Fruit fly (Drosophila melanogaster) whole organism, prepupa: ENCODE measurements around the gene Son.
A peak's percentile ranks its signal among the peaks of the same experiment; 100 is the strongest.

Experiments
- Blimp-1 ChIP-seq: fragments of 200-800 bp; sonication (Bioruptor generic); optimal IDR thresholded peaks from 3 replicates; lab custom pipeline; 2017; ENCODE audit warnings: missing biosample characterization, missing genetic modification characterization, mild to moderate bottlenecking, moderate library complexity, missing genetic modification reagents
- CG10669 ChIP-seq: fragments of 200-800 bp; sonication (Bioruptor generic); optimal IDR thresholded peaks from 3 replicates; lab custom pipeline; 2018; ENCODE audit warnings: missing biosample characterization, mild to moderate bottlenecking, missing genetic modification characterization, moderate library complexity
- CG11294 ChIP-seq: fragments of 200-800 bp; sonication (Bioruptor generic); IDR thresholded peaks from 2 replicates; pipeline ENCODE4 v1.3.6; 2022; ENCODE audit warnings: missing biosample characterization, missing genetic modification characterization
- CG15336 ChIP-seq: fragments of 200-800 bp; sonication (Bioruptor generic); IDR thresholded peaks from 2 replicates; pipeline ENCODE4 v1.3.6; 2022; ENCODE audit warnings: missing biosample characterization, missing genetic modification characterization
- CG1621 ChIP-seq: fragments of 200-800 bp; sonication (Bioruptor generic); optimal IDR thresholded peaks from 3 replicates; lab custom pipeline; 2018; ENCODE audit warnings: missing biosample characterization, mild to moderate bottlenecking, missing genetic modification characterization
- CG16779 ChIP-seq: fragments of 200-800 bp; sonication (Bioruptor generic); optimal IDR thresholded peaks from 3 replicates; lab custom pipeline; 2017; ENCODE audit warnings: missing biosample characterization, mild to moderate bottlenecking, missing genetic modification characterization
- CG3032 ChIP-seq: fragments of 200-800 bp; optimal IDR thresholded peaks from 2 replicates; lab custom pipeline; 2019; ENCODE audit warnings: missing biosample characterization, mild to moderate bottlenecking, missing genetic modification characterization, moderate library complexity
- CG31627 ChIP-seq: fragments of 200-800 bp; sonication (Bioruptor generic); optimal IDR thresholded peaks from 3 replicates; lab custom pipeline; 2016; ENCODE audit warnings: missing biosample characterization, missing genetic modification characterization
- CG32006 ChIP-seq: fragments of 200-800 bp; sonication (Bioruptor generic); optimal IDR thresholded peaks from 3 replicates; lab custom pipeline; 2017; ENCODE audit warnings: missing biosample characterization, mild to moderate bottlenecking, missing genetic modification characterization
- CG34406 ChIP-seq: fragments of 200-800 bp; sonication (Bioruptor generic); optimal IDR thresholded peaks from 3 replicates; lab custom pipeline; 2016; ENCODE audit warnings: missing biosample characterization, missing genetic modification characterization
- CG3919 ChIP-seq: fragments of 200-800 bp; sonication (Bioruptor generic); optimal IDR thresholded peaks from 3 replicates; lab custom pipeline; 2016; ENCODE audit warnings: missing biosample characterization, missing genetic modification characterization
- CG4318 ChIP-seq: fragments of 200-800 bp; sonication (Bioruptor generic); optimal IDR thresholded peaks from 3 replicates; lab custom pipeline; 2017; ENCODE audit warnings: missing biosample characterization, mild to moderate bottlenecking, missing genetic modification characterization
- CG6163 ChIP-seq: fragments of 200-800 bp; sonication (Bioruptor generic); IDR thresholded peaks from 3 replicates; pipeline ENCODE4 v1.3.6; 2022; ENCODE audit warnings: missing biosample characterization, missing genetic modification characterization
- CG6792 ChIP-seq: fragments of 200-800 bp; sonication (Bioruptor generic); optimal IDR thresholded peaks from 3 replicates; lab custom pipeline; 2016; ENCODE audit warnings: missing biosample characterization, missing genetic modification characterization
- CG6808 ChIP-seq: fragments of 200-800 bp; sonication (Bioruptor generic); optimal IDR thresholded peaks from 3 replicates; lab custom pipeline; 2017; ENCODE audit warnings: missing biosample characterization, missing genetic modification characterization, mild to moderate bottlenecking, moderate library complexity, missing genetic modification reagents
- CG6854 ChIP-seq: fragments of 200-800 bp; sonication (Bioruptor generic); optimal IDR thresholded peaks from 2 replicates; lab custom pipeline; 2017; ENCODE audit warnings: missing biosample characterization, mild to moderate bottlenecking, missing genetic modification characterization
- CG7368 ChIP-seq: fragments of 200-800 bp; sonication (Bioruptor generic); optimal IDR thresholded peaks from 3 replicates; lab custom pipeline; 2016; ENCODE audit warnings: missing biosample characterization, missing genetic modification characterization
- CG8319 ChIP-seq: fragments of 200-800 bp; sonication (Bioruptor generic); optimal IDR thresholded peaks from 3 replicates; lab custom pipeline; 2016; ENCODE audit warnings: missing biosample characterization, missing genetic modification characterization
- CG8632 ChIP-seq: fragments of 200-800 bp; sonication (Bioruptor generic); optimal IDR thresholded peaks from 3 replicates; lab custom pipeline; 2016; ENCODE audit warnings: missing biosample characterization, missing genetic modification characterization
- Eip75B ChIP-seq: fragments of 200-800 bp; sonication (Bioruptor generic); optimal IDR thresholded peaks from 3 replicates; lab custom pipeline; 2016; ENCODE audit warnings: missing biosample characterization, missing genetic modification characterization
- Eip78C ChIP-seq: fragments of 200-800 bp; sonication (Bioruptor generic); peaks from one replicate; lab custom pipeline; 2016; ENCODE audit warnings: missing biosample characterization, missing genetic modification characterization
- Eip93F ChIP-seq: fragments of 200-800 bp; sonication (Bioruptor generic); optimal IDR thresholded peaks from 2 replicates; lab custom pipeline; 2016; ENCODE audit warnings: missing biosample characterization, mild to moderate bottlenecking, missing genetic modification characterization
- Ets96B ChIP-seq: fragments of 200-800 bp; optimal IDR thresholded peaks from 2 replicates; lab custom pipeline; 2019; ENCODE audit warnings: missing biosample characterization, mild to moderate bottlenecking, missing genetic modification characterization, moderate library complexity
- Gug ChIP-seq: fragments of 200-800 bp; sonication (Bioruptor generic); IDR thresholded peaks from 2 replicates; pipeline ENCODE4 v1.3.6; 2022; ENCODE audit warnings: missing biosample characterization, missing genetic modification characterization
- Hr38 ChIP-seq: sonication (Bioruptor generic); optimal IDR thresholded peaks from 2 replicates; lab custom pipeline; 2016; ENCODE audit warnings: missing biosample characterization, missing genetic modification characterization
- Hr39 ChIP-seq: fragments of 200-800 bp; sonication (Bioruptor generic); optimal IDR thresholded peaks from 2 replicates; lab custom pipeline; 2016; ENCODE audit warnings: missing biosample characterization, missing genetic modification characterization
- Hr4 ChIP-seq: fragments of 200-800 bp; sonication (Bioruptor generic); optimal IDR thresholded peaks from 3 replicates; lab custom pipeline; 2016; ENCODE audit warnings: missing biosample characterization, missing genetic modification characterization
- Lpt ChIP-seq: fragments of 200-800 bp; sonication (Bioruptor generic); optimal IDR thresholded peaks from 3 replicates; lab custom pipeline; 2016; ENCODE audit warnings: missing biosample characterization, missing genetic modification characterization
- Met ChIP-seq: fragments of 200-800 bp; sonication (Bioruptor generic); optimal IDR thresholded peaks from 3 replicates; lab custom pipeline; 2016; ENCODE audit warnings: missing biosample characterization, missing genetic modification characterization
- OdsH ChIP-seq: fragments of 200-800 bp; sonication (Bioruptor generic); optimal IDR thresholded peaks from 3 replicates; lab custom pipeline; 2016; ENCODE audit warnings: missing biosample characterization, missing genetic modification characterization
- Smox ChIP-seq: fragments of 200-800 bp; sonication (Bioruptor generic); optimal IDR thresholded peaks from 3 replicates; lab custom pipeline; 2016; ENCODE audit warnings: missing biosample characterization, missing genetic modification characterization
- Sox102F ChIP-seq: fragments of 200-800 bp; sonication (Bioruptor generic); optimal IDR thresholded peaks from 2 replicates; lab custom pipeline; 2016; ENCODE audit warnings: missing biosample characterization, mild to moderate bottlenecking, missing genetic modification characterization
- Sox14 ChIP-seq: fragments of 200-800 bp; sonication (Bioruptor generic); optimal IDR thresholded peaks from 3 replicates; lab custom pipeline; 2016; ENCODE audit warnings: missing biosample characterization, missing genetic modification characterization
- Sox15 ChIP-seq: fragments of 200-800 bp; sonication (Bioruptor generic); optimal IDR thresholded peaks from 3 replicates; lab custom pipeline; 2016; ENCODE audit warnings: missing biosample characterization, missing genetic modification characterization
- acj6 ChIP-seq: fragments of 200-800 bp; sonication (Bioruptor generic); optimal IDR thresholded peaks from 3 replicates; lab custom pipeline; 2016; ENCODE audit warnings: missing biosample characterization, missing genetic modification characterization
- dac ChIP-seq: fragments of 200-800 bp; sonication (Bioruptor generic); optimal IDR thresholded peaks from 2 replicates; lab custom pipeline; 2017; ENCODE audit warnings: missing biosample characterization, mild to moderate bottlenecking, missing genetic modification characterization
- dsx ChIP-seq: fragments of 200-800 bp; optimal IDR thresholded peaks from 3 replicates; lab custom pipeline; 2019; ENCODE audit warnings: missing biosample characterization, mild to moderate bottlenecking, missing genetic modification characterization, moderate library complexity; ENCODE audit not compliant: poor library complexity, severe bottlenecking
- eg ChIP-seq: fragments of 200-800 bp; sonication (Bioruptor generic); IDR thresholded peaks from 3 replicates; pipeline ENCODE4 v1.3.6; 2022; ENCODE audit warnings: missing biosample characterization, missing genetic modification characterization
- esn ChIP-seq: fragments of 200-800 bp; sonication (Bioruptor generic); optimal IDR thresholded peaks from 2 replicates; lab custom pipeline; 2016; ENCODE audit warnings: missing biosample characterization, mild to moderate bottlenecking, missing genetic modification characterization, moderate library complexity
- fd59A ChIP-seq: fragments of 200-800 bp; sonication (Bioruptor generic); optimal IDR thresholded peaks from 2 replicates; lab custom pipeline; 2017; ENCODE audit warnings: missing biosample characterization, mild to moderate bottlenecking, missing genetic modification characterization, missing genetic modification reagents
- fd85E ChIP-seq: fragments of 200-800 bp; sonication (Bioruptor generic); optimal IDR thresholded peaks from 3 replicates; lab custom pipeline; 2016; ENCODE audit warnings: missing biosample characterization, missing genetic modification characterization
- fkh ChIP-seq: fragments of 200-800 bp; sonication (Bioruptor generic); optimal IDR thresholded peaks from 3 replicates; lab custom pipeline; 2017; ENCODE audit warnings: missing biosample characterization, mild to moderate bottlenecking, missing genetic modification characterization, moderate library complexity
- lz ChIP-seq: fragments of 200-800 bp; sonication (Bioruptor generic); optimal IDR thresholded peaks from 3 replicates; lab custom pipeline; 2016; ENCODE audit warnings: missing biosample characterization, missing genetic modification characterization
- net ChIP-seq: fragments of 200-800 bp; sonication (Bioruptor generic); optimal IDR thresholded peaks from 3 replicates; lab custom pipeline; 2016; ENCODE audit warnings: missing biosample characterization, missing genetic modification characterization
- pdm3 ChIP-seq: fragments of 200-800 bp; sonication (Bioruptor generic); optimal IDR thresholded peaks from 3 replicates; lab custom pipeline; 2016; ENCODE audit warnings: missing biosample characterization, missing genetic modification characterization
- salr ChIP-seq, 2 experiments: fragments of 200-800 bp; sonication (Bioruptor generic); optimal IDR thresholded peaks; 3 replicates each; lab custom pipeline; 2016 to 2018; ENCODE audit warnings: missing biosample characterization in 2 of 2, missing genetic modification characterization in 2 of 2, mild to moderate bottlenecking in 1 of 2
- spab ChIP-seq: fragments of 200-800 bp; sonication (Bioruptor generic); optimal IDR thresholded peaks from 2 replicates; lab custom pipeline; 2017; ENCODE audit warnings: missing biosample characterization, mild to moderate bottlenecking, missing genetic modification characterization, missing genetic modification reagents
- ss ChIP-seq, 2 experiments: fragments of 200-800 bp; sonication (Bioruptor generic); optimal IDR thresholded peaks; 2 replicates in 1 of 2; 3 replicates in 1 of 2; lab custom pipeline; 2017 to 2018; ENCODE audit warnings: mild to moderate bottlenecking in 2 of 2, missing biosample characterization in 2 of 2, missing genetic modification characterization in 2 of 2, moderate library complexity in 1 of 2
- svp ChIP-seq: fragments of 200-800 bp; sonication (Bioruptor generic); peaks from one replicate; lab custom pipeline; 2016; ENCODE audit warnings: missing biosample characterization, missing genetic modification characterization
- topi ChIP-seq: fragments of 200-800 bp; sonication (Bioruptor generic); optimal IDR thresholded peaks from 3 replicates; lab custom pipeline; 2016; ENCODE audit warnings: missing biosample characterization, missing genetic modification characterization
- vri ChIP-seq: fragments of 200-800 bp; sonication (Bioruptor generic); optimal IDR thresholded peaks from 3 replicates; lab custom pipeline; 2016; ENCODE audit warnings: missing biosample characterization, mild to moderate bottlenecking, missing genetic modification characterization

Gene Son

DNA sequence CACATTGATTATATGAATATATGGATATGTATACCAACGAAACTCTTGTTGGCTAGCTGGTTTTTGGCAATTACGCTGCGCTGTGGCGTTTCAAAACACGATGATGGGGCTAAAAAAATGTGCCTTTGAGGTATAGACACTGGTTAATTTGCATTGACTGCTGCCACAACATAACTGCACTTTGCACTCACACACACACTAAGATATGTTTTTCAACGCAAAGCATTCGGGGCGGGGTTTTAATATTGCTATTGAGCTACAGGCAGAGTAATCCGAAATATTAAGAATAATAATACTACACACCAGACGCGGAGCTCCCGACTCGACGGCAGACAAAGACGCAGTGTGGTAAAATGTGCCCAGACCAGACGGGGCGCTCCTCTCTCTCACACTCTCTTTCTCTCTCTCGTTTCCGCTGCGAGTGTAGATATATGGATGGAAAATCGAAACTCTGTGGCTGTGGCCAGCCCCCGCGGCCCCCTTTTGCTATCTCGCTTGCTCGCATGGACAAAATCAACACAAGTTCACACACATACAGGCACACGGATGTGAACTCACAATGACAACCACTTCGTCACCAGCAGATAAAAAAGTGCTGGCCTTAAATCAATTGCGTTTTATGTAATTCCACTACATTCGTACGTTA, 26.7 kb upstream of the Son start:
- TF ChIP-seq ss (GFP tag; optimal IDR thresholded peaks at IDR 0.05; lab: Kevin White, UChicago) (peak; percentile 80 to 82), CG6854 (peak; percentile 88), CG7368 (peak; percentile 64), salr (GFP tag; optimal IDR thresholded peaks at IDR 0.05; lab: Kevin White, UChicago) (peak; percentile 45 to 49), Hr38 (GFP tag; lab: Kevin White, UChicago) (no peak), Gug (GFP tag; lab: Robert Waterston, UW) (no peak), lz (GFP tag; lab: Kevin White, UChicago) (peak; percentile 26), pdm3 (GFP tag; lab: Kevin White, UChicago) (no peak), dac (GFP tag; lab: Kevin White, UChicago) (no peak), CG6808 (peak; percentile 68), Lpt (no peak), svp (GFP tag; lab: Kevin White, UChicago) (peak; percentile 98), Eip75B (peak; percentile 34), Ets96B (no peak), CG15336 (GFP tag; lab: Robert Waterston, UW) (no peak), CG32006 (GFP tag; lab: Kevin White, UChicago) (peak; percentile 42), CG1621 (peak; percentile 63), Sox15 (no peak), eg (no peak), OdsH (peak; percentile 23), CG4318 (no peak), topi (GFP tag; lab: Kevin White, UChicago) (peak; percentile 23), dsx (GFP tag; lab: Kevin White, UChicago) (peak; percentile 51), CG10669 (GFP tag; lab: Kevin White, UChicago) (peak; percentile 41), Sox14 (GFP tag; lab: Kevin White, UChicago) (peak; percentile 91), CG3919 (GFP tag; lab: Kevin White, UChicago) (peak; percentile 74), CG8632 (GFP tag; lab: Kevin White, UChicago) (no peak), CG8319 (no peak), Eip78C (peak; percentile 79), vri (GFP tag; lab: Kevin White, UChicago) (peak; percentile 87), fd85E (GFP tag; lab: Kevin White, UChicago) (peak; percentile 77), Blimp-1 (peak; percentile 17), CG16779 (tag; lab: Kevin White, UChicago) (peak; percentile 45), esn (peak; percentile 31), CG6163 (GFP tag; lab: Robert Waterston, UW) (no peak), fd59A (GFP tag; lab: Kevin White, UChicago) (no peak), Smox (GFP tag; lab: Kevin White, UChicago) (no peak), acj6 (GFP tag; lab: Kevin White, UChicago) (peak; percentile 18), CG34406 (peak; percentile 17), Met (GFP tag; lab: Kevin White, UChicago) (peak; percentile 36), Hr39 (GFP tag; lab: Kevin White, UChicago) (no peak), Hr4 (GFP tag; lab: Kevin White, UChicago) (no peak), spab (GFP tag; lab: Kevin White, UChicago) (no peak), Sox102F (GFP tag; lab: Kevin White, UChicago) (peak; percentile 45), fkh (peak; percentile 99), CG31627 (GFP tag; lab: Kevin White, UChicago) (no peak), CG6792 (GFP tag; lab: Kevin White, UChicago) (peak; percentile 6), CG11294 (no peak), CG3032 (tag; lab: Kevin White, UChicago) (peak; percentile 20), net (GFP tag; lab: Kevin White, UChicago) (peak; percentile 56), Eip93F (GFP tag; lab: Kevin White, UChicago) (no peak)
